Worm (Caenorhabditis elegans): ENCODE data around the gene usip-1.

usip-1 gene

DNA sequence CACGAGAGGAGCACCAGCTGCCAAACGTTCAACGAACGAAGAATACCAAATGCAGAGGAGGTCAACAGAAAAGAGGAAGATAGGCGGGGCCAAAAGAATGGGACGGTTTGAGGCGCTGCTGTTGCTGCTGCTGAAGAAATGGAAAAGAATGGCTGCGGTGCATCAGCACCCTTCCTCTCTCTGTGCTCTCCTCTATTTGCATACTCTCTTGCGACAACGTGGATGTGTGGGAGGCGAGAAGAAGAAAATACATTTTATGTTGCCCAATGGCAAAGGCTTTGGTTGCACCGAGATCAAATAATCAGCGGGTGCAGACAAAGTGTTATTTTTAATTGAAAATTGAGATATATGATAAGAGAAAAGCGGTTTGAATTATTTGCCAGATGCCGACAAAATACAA, 25.6 kb downstream of the usip-1 start:
- TF ChIP-seq ceh-34 (tag; optimal IDR thresholded peaks at IDR 0.05) (no peak), unc-42 (tag; optimal IDR thresholded peaks at IDR 0.05) (peak; percentile 6)

DNA sequence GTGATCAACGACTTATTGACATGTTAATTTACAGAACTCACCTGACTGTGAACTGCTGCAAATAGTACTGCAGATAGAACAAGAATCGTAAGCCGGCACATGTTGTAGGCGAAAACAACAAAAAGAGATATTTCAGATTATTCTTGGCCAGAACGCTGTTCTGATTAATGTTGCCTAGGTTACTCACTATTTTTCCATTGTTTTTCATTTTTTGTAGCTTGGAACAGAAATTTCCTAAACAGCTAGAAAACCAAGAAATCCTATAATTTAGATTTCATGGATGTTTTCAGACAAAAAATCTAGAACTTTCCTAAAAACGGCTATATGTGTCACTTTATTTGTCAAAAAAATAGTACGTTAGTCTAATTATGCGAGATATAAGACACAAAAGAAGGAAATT, 29.4 kb downstream of the usip-1 start, which contains the start of gene C27A7.9:
C27A7.9 (minus strand) TSS at position 101 of the 400 bp plus-strand sequence.
- TF ChIP-seq tbx-7 (tag; optimal IDR thresholded peaks at IDR 0.05) (no peak), T23F11.4 (GFP tag; optimal IDR thresholded peaks at IDR 0.05) (no peak), ceh-19 (GFP tag; optimal IDR thresholded peaks at IDR 0.05) (no peak), elt-2 (tag; optimal IDR thresholded peaks at IDR 0.05) (no peak), F13H6.1 (tag; optimal IDR thresholded peaks at IDR 0.05) (no peak), pha-4 (tag; optimal IDR thresholded peaks at IDR 0.05) (no peak), unc-3 (GFP tag; conservative IDR thresholded peaks at IDR 0.05) (no peak), unc-3 (tag; optimal IDR thresholded peaks at IDR 0.05) (no peak), hlh-15 (tag; optimal IDR thresholded peaks at IDR 0.05) (no peak), hlh-8 (tag; optimal IDR thresholded peaks at IDR 0.05) (no peak), ceh-6 (GFP tag; optimal IDR thresholded peaks at IDR 0.05) (no peak), ets-4 (tag; optimal IDR thresholded peaks at IDR 0.05) (no peak)

DNA sequence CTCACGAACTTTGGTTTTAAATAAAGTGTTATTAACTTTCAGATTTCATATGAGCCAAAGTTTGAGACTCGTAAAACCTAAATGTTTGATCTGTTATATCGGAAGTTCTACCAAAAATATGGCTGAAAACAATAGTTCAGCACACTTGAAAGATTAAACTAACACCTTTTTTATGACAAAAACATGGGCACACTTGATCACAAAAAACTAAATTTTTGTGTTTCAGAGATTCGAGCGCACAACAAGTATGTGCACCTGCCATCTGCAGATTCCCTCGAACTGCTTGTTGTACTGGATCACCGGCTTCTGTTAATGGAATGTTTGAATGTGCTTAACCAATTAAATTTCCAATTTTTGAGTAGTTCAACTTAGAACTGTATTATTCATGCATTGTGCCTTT, 30.2 kb downstream of the usip-1 start:
- TF ChIP-seq sdc-2 (tag; optimal IDR thresholded peaks at IDR 0.05): no peak

DNA sequence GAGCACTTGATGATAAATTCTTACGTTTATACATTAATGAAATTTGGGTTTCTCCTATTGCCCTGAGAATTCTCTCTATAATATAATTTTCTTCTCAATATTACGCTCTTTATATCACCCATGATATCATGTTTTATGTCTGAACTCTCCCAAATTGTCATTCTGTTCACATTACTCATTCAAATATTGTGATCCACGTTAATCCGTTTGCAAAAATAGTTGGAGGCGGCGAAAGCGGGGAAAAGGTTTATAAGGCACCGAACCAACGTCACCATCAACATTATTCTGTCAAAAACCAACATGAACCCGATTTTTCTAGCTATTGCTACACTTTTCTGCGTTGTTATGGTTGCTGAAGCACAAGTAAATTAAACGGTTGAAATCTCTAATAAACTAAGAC, 31.1 kb downstream of the usip-1 start, which contains the start of gene C27A7.8:
C27A7.8 (plus strand) TSS at position 301 of the 400 bp plus-strand sequence.
- TF ChIP-seq nfya-1 (tag; optimal IDR thresholded peaks at IDR 0.05) (no peak), pha-4 (tag; optimal IDR thresholded peaks at IDR 0.05) (no peak), pag-3 (tag; optimal IDR thresholded peaks at IDR 0.05; ENCODE audit: borderline replicate concordance) (no peak), pros-1 (tag; optimal IDR thresholded peaks at IDR 0.05) (no peak), syd-9 (tag; optimal IDR thresholded peaks at IDR 0.05) (no peak), hlh-13 (GFP tag; optimal IDR thresholded peaks at IDR 0.05) (no peak), hlh-30 (tag; optimal IDR thresholded peaks at IDR 0.05; ENCODE audit: insufficient read depth) (no peak), sdc-2 (tag; optimal IDR thresholded peaks at IDR 0.05) (no peak), elt-4 (tag; optimal IDR thresholded peaks at IDR 0.05) (no peak), fkh-6 (tag; optimal IDR thresholded peaks at IDR 0.05) (no peak), K02D7.2 (tag; optimal IDR thresholded peaks at IDR 0.05) (no peak), C38D4.7 (GFP tag; optimal IDR thresholded peaks at IDR 0.05) (no peak), npax-4 (tag; optimal IDR thresholded peaks at IDR 0.05) (no peak), pha-2 (tag; optimal IDR thresholded peaks at IDR 0.05) (no peak), lim-6 (tag; optimal IDR thresholded peaks at IDR 0.05) (no peak), ztf-16 (tag; optimal IDR thresholded peaks at IDR 0.05) (no peak)

DNA sequence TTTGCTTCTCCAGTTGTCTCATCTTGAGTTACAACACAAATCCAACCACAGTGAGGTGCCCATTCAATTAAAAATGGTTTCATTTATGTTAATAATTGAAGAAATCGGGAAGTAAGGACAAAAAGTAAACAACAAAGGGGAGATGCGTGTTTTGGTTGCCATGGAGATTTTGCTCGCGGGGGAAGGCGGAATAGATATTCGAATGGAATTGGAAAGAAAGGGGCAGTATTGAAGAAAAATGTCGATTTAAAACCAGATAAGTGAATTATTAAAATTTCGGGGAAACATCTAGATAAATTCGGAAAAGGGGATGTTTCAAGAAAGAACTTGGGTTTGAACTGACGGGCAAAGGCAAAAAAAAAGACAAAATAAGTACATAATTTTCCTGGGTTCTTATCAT, 33.4 kb downstream of the usip-1 start, which contains the start of gene che-11:
che-11 (minus strand) TSS at position 101 of the 400 bp plus-strand sequence.
- TF ChIP-seq ahr-1 (tag; optimal IDR thresholded peaks at IDR 0.05) (no peak), nhr-11 (tag; optimal IDR thresholded peaks at IDR 0.05) (no peak), K02D7.2 (tag; optimal IDR thresholded peaks at IDR 0.05) (no peak), pha-4 (tag; optimal IDR thresholded peaks at IDR 0.05) (no peak), T23F11.4 (GFP tag; optimal IDR thresholded peaks at IDR 0.05) (no peak), unc-3 (GFP tag; conservative IDR thresholded peaks at IDR 0.05) (no peak), unc-3 (tag; optimal IDR thresholded peaks at IDR 0.05) (no peak), fkh-6 (tag; optimal IDR thresholded peaks at IDR 0.05) (no peak), ceh-14 (tag; optimal IDR thresholded peaks at IDR 0.05) (no peak), ceh-34 (tag; optimal IDR thresholded peaks at IDR 0.05) (no peak), hlh-15 (tag; optimal IDR thresholded peaks at IDR 0.05) (no peak), ceh-24 (tag; optimal IDR thresholded peaks at IDR 0.05) (no peak), pha-2 (tag; optimal IDR thresholded peaks at IDR 0.05) (no peak), sdc-2 (tag; optimal IDR thresholded peaks at IDR 0.05) (no peak), zip-5 (tag; optimal IDR thresholded peaks at IDR 0.05) (no peak), odd-2 (tag; optimal IDR thresholded peaks at IDR 0.05) (no peak), gmeb-2 (tag; optimal IDR thresholded peaks at IDR 0.05) (no peak), unc-86 (tag; optimal IDR thresholded peaks at IDR 0.05) (no peak), tbx-7 (tag; optimal IDR thresholded peaks at IDR 0.05) (no peak)
